Worm (Caenorhabditis elegans): ENCODE results near the gene F44A6.4.

DNA sequence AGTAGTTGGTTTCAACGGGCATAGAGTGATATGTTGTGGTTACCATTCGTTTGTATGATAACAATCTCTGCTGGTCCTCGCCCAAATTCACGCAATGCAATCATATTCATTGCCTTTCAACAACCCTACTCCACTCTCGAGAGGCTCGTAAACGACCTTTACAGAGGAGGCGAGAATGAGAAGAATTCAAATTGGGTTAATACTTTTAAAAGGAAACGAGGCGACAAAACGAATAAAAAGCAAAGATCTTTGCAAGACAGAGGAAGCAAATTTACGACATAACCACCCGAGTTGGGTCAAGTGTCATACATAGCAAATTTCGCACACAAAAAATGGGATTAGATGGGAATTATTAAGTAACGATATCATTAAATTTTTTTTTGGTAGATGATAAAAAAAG lies 17.1 kb upstream of the F44A6.4 start:
- TF ChIP-seq aha-1 (tag; optimal IDR thresholded peaks at IDR 0.05) (no peak), fkh-4 (tag; optimal IDR thresholded peaks at IDR 0.05; ENCODE audit: borderline replicate concordance) (no peak), unc-130 (tag; optimal IDR thresholded peaks at IDR 0.05) (no peak), sup-37 (GFP tag; optimal IDR thresholded peaks at IDR 0.05) (no peak), pag-3 (tag; optimal IDR thresholded peaks at IDR 0.05; ENCODE audit: borderline replicate concordance, insufficient read depth) (no peak), unc-62 (GFP tag; optimal IDR thresholded peaks at IDR 0.05) (no peak), nhr-11 (tag; optimal IDR thresholded peaks at IDR 0.05) (no peak), elt-2 (tag; optimal IDR thresholded peaks at IDR 0.05) (no peak), aly-2 (tag; optimal IDR thresholded peaks at IDR 0.05) (no peak), lin-39 (tag; optimal IDR thresholded peaks at IDR 0.05) (no peak), sox-4 (tag; optimal IDR thresholded peaks at IDR 0.05) (no peak), C16A3.4 (tag; optimal IDR thresholded peaks at IDR 0.05) (no peak), ama-1 (optimal IDR thresholded peaks at IDR 0.05) (no peak)
